Fruit fly (Drosophila melanogaster): ENCODE results near the gene CG42446.

CG42446 gene

DNA sequence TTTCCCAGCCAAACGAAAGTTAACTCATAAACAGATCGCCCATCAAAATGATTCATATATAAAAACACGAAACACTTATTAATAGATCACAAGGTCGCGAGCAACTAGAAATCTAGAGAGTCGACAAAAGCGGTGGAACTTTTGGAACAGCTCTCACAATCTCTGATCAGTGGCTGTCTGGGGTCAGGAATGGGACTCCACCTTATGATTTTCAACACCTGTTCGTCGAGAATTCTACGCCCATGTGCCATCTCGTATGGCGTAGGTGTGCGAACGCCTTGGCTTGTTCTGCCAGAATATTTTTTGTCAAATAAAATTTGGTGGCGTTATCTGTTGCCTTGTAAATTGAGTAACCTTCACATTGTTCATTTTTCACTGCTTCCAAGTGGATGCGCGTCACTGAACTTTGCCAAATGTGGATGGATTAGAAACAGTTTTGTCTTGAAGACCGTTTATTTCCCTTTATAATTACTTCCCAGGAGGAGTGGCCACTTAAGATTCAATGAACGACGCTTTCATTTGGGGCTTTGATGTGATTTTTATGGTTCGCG, 4.4 kb downstream of the CG42446 start (continued):
- TF ChIP-seq klu (GFP tag; IDR thresholded peaks at IDR 0.05) = 0 out of 2 replicates have a peak, but pooled peaks have one; percentile 41
- TF ChIP-seq fd3F (GFP tag; optimal IDR thresholded peaks at IDR 0.05) = peak; percentile 5
- no peak for TF ChIP-seq CG10209 (GFP tag; optimal IDR thresholded peaks at IDR 0.05)
- no peak for TF ChIP-seq CG3163 (GFP tag; optimal IDR thresholded peaks at IDR 0.05)
- TF ChIP-seq CG17385 (GFP tag; optimal IDR thresholded peaks at IDR 0.05) = peak; percentile 23
- no peak for TF ChIP-seq CG34422 (GFP tag; IDR thresholded peaks at IDR 0.05)
- no peak for TF ChIP-seq CG6654 (GFP tag; optimal IDR thresholded peaks at IDR 0.05)
- no peak for TF ChIP-seq nom (GFP tag; optimal IDR thresholded peaks at IDR 0.05)
- TF ChIP-seq Jarid2 (GFP tag; optimal IDR thresholded peaks at IDR 0.05) = no peak
- TF ChIP-seq chinmo (GFP tag; IDR thresholded peaks at IDR 0.05; ENCODE audit: partially characterized antibody) = peak; percentile 82; the same call in 2 of the 4 replicates
- TF ChIP-seq CG9797 (GFP tag; optimal IDR thresholded peaks at IDR 0.05) = no peak
- TF ChIP-seq CG13894 (tag; optimal IDR thresholded peaks at IDR 0.05) = peak; percentile 80
- TF ChIP-seq sr (GFP tag; IDR thresholded peaks at IDR 0.05) = peak; percentile 93
- TF ChIP-seq CG8281 (tag; optimal IDR thresholded peaks at IDR 0.05) = no peak
- TF ChIP-seq Blimp-1 (GFP tag; optimal IDR thresholded peaks at IDR 0.05) = no peak
- no peak for TF ChIP-seq CG5953 (GFP tag; IDR thresholded peaks at IDR 0.05)
- peak; percentile 47 for TF ChIP-seq CG12071 (GFP tag; optimal IDR thresholded peaks at IDR 0.05)
- peak; percentile 40; the same call in 1 of the 2 replicates for TF ChIP-seq chm (GFP tag; IDR thresholded peaks at IDR 0.05)
- no peak for TF ChIP-seq Hey (tag; optimal IDR thresholded peaks at IDR 0.05)
- no peak for TF ChIP-seq da (GFP tag; optimal IDR thresholded peaks at IDR 0.05)
- no peak for TF ChIP-seq Mad (GFP tag; optimal IDR thresholded peaks at IDR 0.05)
- TF ChIP-seq nmo (GFP tag; optimal IDR thresholded peaks at IDR 0.05) = no peak
- peak; percentile 61 for TF ChIP-seq pho (GFP tag; optimal IDR thresholded peaks at IDR 0.05)
- peak; percentile 90 for TF ChIP-seq CG12769 (tag; optimal IDR thresholded peaks at IDR 0.05)
- no peak for TF ChIP-seq CG1602 (GFP tag; optimal IDR thresholded peaks at IDR 0.05)
- no peak for TF ChIP-seq Nf-YB (GFP tag; optimal IDR thresholded peaks at IDR 0.05)
- no peak for TF ChIP-seq dati (GFP tag; IDR thresholded peaks at IDR 0.05)
- TF ChIP-seq CG10565 (GFP tag; optimal IDR thresholded peaks at IDR 0.05) = no peak
- no peak for TF ChIP-seq CG18011 (GFP tag; optimal IDR thresholded peaks at IDR 0.05)
- TF ChIP-seq CG3407 (GFP tag; optimal IDR thresholded peaks at IDR 0.05) = no peak
- no peak for TF ChIP-seq Spps (tag; optimal IDR thresholded peaks at IDR 0.05)
- TF ChIP-seq CG17328 (GFP tag; IDR thresholded peaks at IDR 0.05) = no peak
- no peak for TF ChIP-seq CG17912 (GFP tag; optimal IDR thresholded peaks at IDR 0.05)
- TF ChIP-seq Dad (GFP tag; optimal IDR thresholded peaks at IDR 0.05) = no peak
- no peak for TF ChIP-seq CG2889 (GFP tag; IDR thresholded peaks at IDR 0.05)
- TF ChIP-seq CG13123 (GFP tag; optimal IDR thresholded peaks at IDR 0.05) = no peak
- TF ChIP-seq CG34376 (GFP tag; optimal IDR thresholded peaks at IDR 0.05) = peak; percentile 90
- TF ChIP-seq Asciz (GFP tag; optimal IDR thresholded peaks at IDR 0.05) = no peak
- TF ChIP-seq CG2678 (tag; optimal IDR thresholded peaks at IDR 0.05) = peak; percentile 59
- no peak for TF ChIP-seq bab2 (GFP tag; optimal IDR thresholded peaks at IDR 0.05)
- peak; percentile 25 for TF ChIP-seq Hsf (GFP tag; optimal IDR thresholded peaks at IDR 0.05)
- TF ChIP-seq onecut (GFP tag; IDR thresholded peaks at IDR 0.05) = no peak
- TF ChIP-seq H2.0 (GFP tag; IDR thresholded peaks at IDR 0.05) = peak; percentile 37; the same call in 1 of the 2 replicates
- TF ChIP-seq CG33213 (GFP tag; optimal IDR thresholded peaks at IDR 0.05) = no peak
- TF ChIP-seq eve (GFP tag; optimal IDR thresholded peaks at IDR 0.05) = no peak
- TF ChIP-seq zen2 (GFP tag; IDR thresholded peaks at IDR 0.05; ENCODE audit: partially characterized antibody) = no peak
- no peak for TF ChIP-seq GATAe (GFP tag; conservative IDR thresholded peaks at IDR 0.05)
- TF ChIP-seq CG15011 (GFP tag; optimal IDR thresholded peaks at IDR 0.05) = no peak
- no peak for TF ChIP-seq CG4820 (GFP tag; optimal IDR thresholded peaks at IDR 0.05)
- TF ChIP-seq bcd (GFP tag; optimal IDR thresholded peaks at IDR 0.05) = no peak
